Fruit fly (Drosophila melanogaster) whole organism, adult: ENCODE measurements around the gene CG3987.

Experiments
- CG11617 ChIP-seq: fragments of 200-800 bp; sonication (Bioruptor generic); optimal IDR thresholded peaks from 2 replicates; lab custom pipeline; 2017; ENCODE audit warnings: mild to moderate bottlenecking, missing biosample characterization, missing genetic modification reagents, missing genetic modification characterization
- CG1620 ChIP-seq: fragments of 200-800 bp; sonication (Bioruptor generic); optimal IDR thresholded peaks from 2 replicates; lab custom pipeline; 2016; ENCODE audit warnings: missing biosample characterization, missing genetic modification characterization
- CG33017 ChIP-seq: fragments of 200-800 bp; sonication (Bioruptor generic); optimal IDR thresholded peaks from 2 replicates; lab custom pipeline; 2018; ENCODE audit warnings: missing biosample characterization, mild to moderate bottlenecking, missing genetic modification characterization, moderate library complexity
- CG5204 ChIP-seq: fragments of 200-800 bp; sonication (Bioruptor generic); optimal IDR thresholded peaks from 2 replicates; lab custom pipeline; 2016; ENCODE audit warnings: missing biosample characterization, missing genetic modification characterization
- CG7101 ChIP-seq: fragments of 200-800 bp; sonication (Bioruptor generic); optimal IDR thresholded peaks from 2 replicates; lab custom pipeline; 2018; ENCODE audit warnings: missing biosample characterization, mild to moderate bottlenecking, missing genetic modification characterization, moderate library complexity
- Clk ChIP-seq: fragments of 200-800 bp; sonication (Bioruptor generic); optimal IDR thresholded peaks from 2 replicates; lab custom pipeline; 2017; ENCODE audit warnings: missing biosample characterization, missing genetic modification characterization
- Hr96 ChIP-seq: fragments of 200-800 bp; sonication (Bioruptor generic); optimal IDR thresholded peaks from 2 replicates; lab custom pipeline; 2016; ENCODE audit warnings: missing biosample characterization, missing genetic modification characterization
- Mnt ChIP-seq: fragments of 200-800 bp; sonication (Bioruptor generic); optimal IDR thresholded peaks from 2 replicates; lab custom pipeline; 2016; ENCODE audit warnings: missing biosample characterization, mild to moderate bottlenecking, missing genetic modification characterization
- bab1 ChIP-seq: fragments of 200-800 bp; sonication (Bioruptor generic); optimal IDR thresholded peaks from 3 replicates; lab custom pipeline; 2019; ENCODE audit warnings: missing biosample characterization, mild to moderate bottlenecking, missing genetic modification characterization, moderate library complexity
- cic ChIP-seq: fragments of 200-800 bp; sonication (Bioruptor generic); optimal IDR thresholded peaks from 2 replicates; lab custom pipeline; 2017; ENCODE audit warnings: missing biosample characterization, mild to moderate bottlenecking, missing genetic modification characterization, moderate library complexity
- cnc ChIP-seq, 2 experiments: fragments of >200 bp; optimal IDR thresholded peaks; 2 replicates each; lab custom pipeline; 2017
- kay ChIP-seq: fragments of 200-800 bp; sonication (Bioruptor generic); peaks from one replicate; lab custom pipeline; 2016; ENCODE audit warnings: missing biosample characterization, missing genetic modification characterization, borderline replicate concordance
- ovo ChIP-seq: fragments of 200-800 bp; sonication (Bioruptor generic); optimal IDR thresholded peaks from 2 replicates; lab custom pipeline; 2016; ENCODE audit warnings: missing biosample characterization, missing genetic modification characterization
- pad ChIP-seq: fragments of 200-800 bp; sonication (Bioruptor generic); optimal IDR thresholded peaks from 3 replicates; lab custom pipeline; 2017; ENCODE audit warnings: missing biosample characterization, missing genetic modification characterization, mild to moderate bottlenecking, moderate library complexity, missing genetic modification reagents

- no peak for TF ChIP-seq CG11617 (GFP tag; lab: Kevin White, UChicago)
- TF ChIP-seq Mnt (GFP tag; lab: Kevin White, UChicago), result no peak
- no peak for TF ChIP-seq kay (GFP tag; lab: Kevin White, UChicago)
- TF ChIP-seq CG33017 (tag; lab: Kevin White, UChicago), result no peak
- TF ChIP-seq cnc (optimal IDR thresholded peaks at IDR 0.05; lab: Kevin White, UChicago), result no peak
- TF ChIP-seq Hr96 (GFP tag; lab: Kevin White, UChicago), result no peak
- no peak for TF ChIP-seq pad (GFP tag; lab: Kevin White, UChicago)
- no peak for TF ChIP-seq Clk (GFP tag; lab: Kevin White, UChicago)
- TF ChIP-seq cic (GFP tag; lab: Kevin White, UChicago), result no peak
- TF ChIP-seq CG7101 (tag; lab: Kevin White, UChicago), result no peak
- no peak for TF ChIP-seq ovo (GFP tag; lab: Kevin White, UChicago)
- no peak for TF ChIP-seq CG1620
- TF ChIP-seq CG5204 (GFP tag; lab: Kevin White, UChicago), result no peak
- TF ChIP-seq bab1 (GFP tag; lab: Kevin White, UChicago), result no peak
Observed at dm6 chr3R:15138251-15138650, 1.5 kb upstream of the CG3987 start.
